Worm (Caenorhabditis elegans) whole organism, young adult: Measurements from ENCODE around the gene vit-4.

Experiments
- F57C9.4 ChIP-seq: sonication (generic microtip); optimal IDR thresholded peaks from 2 replicates; lab custom pipeline; 2017; ENCODE audit warnings: mild to moderate bottlenecking, missing genetic modification characterization, missing compliant biosample characterization
- Y53G8AR.9 ChIP-seq: fragments of 200-800 bp; sonication (Bioruptor generic); conservative IDR thresholded peaks from 2 replicates; pipeline ENCODE4 v1.3.6; 2022; ENCODE audit warnings: missing genetic modification reagents, missing genetic modification characterization, missing compliant biosample characterization
- ZK185.1 ChIP-seq: sonication (generic microtip); optimal IDR thresholded peaks from 2 replicates; lab custom pipeline; 2016; ENCODE audit warnings: mild to moderate bottlenecking, missing genetic modification characterization, missing compliant biosample characterization; ENCODE audit not compliant: poor library complexity, severe bottlenecking
- ama-1 ChIP-seq, 3 experiments: fragments of 150-350 bp in 1 of 3; sonication (generic microtip) in 2 of 3; optimal IDR thresholded peaks; 2 replicates each; lab custom pipeline; 2014 to 2018; ENCODE audit warnings: missing biosample characterization in 2 of 3, missing genetic modification characterization in 2 of 3, missing genetic modification reagents in 2 of 3
- ceh-79 ChIP-seq: sonication (generic microtip); optimal IDR thresholded peaks from 2 replicates; lab custom pipeline; 2017; ENCODE audit warnings: mild to moderate bottlenecking, missing genetic modification characterization, missing compliant biosample characterization
- ceh-91 ChIP-seq: fragments of 200-800 bp; sonication (Bioruptor generic); IDR thresholded peaks from 2 replicates; pipeline ENCODE4 v1.3.6; 2022; ENCODE audit warnings: missing genetic modification reagents, missing genetic modification characterization, missing compliant biosample characterization
- egl-18 ChIP-seq: fragments of 200-800 bp; sonication (Bioruptor generic); IDR thresholded peaks from 2 replicates; pipeline ENCODE4 v1.3.6; 2022; ENCODE audit warnings: missing genetic modification reagents, missing genetic modification characterization, missing compliant biosample characterization
- hlh-12 ChIP-seq: sonication (generic microtip); optimal IDR thresholded peaks from 2 replicates; lab custom pipeline; 2016; ENCODE audit warnings: missing genetic modification characterization, missing compliant biosample characterization
- mel-28 ChIP-seq: sonication (generic microtip); optimal IDR thresholded peaks from 2 replicates; lab custom pipeline; 2016; ENCODE audit warnings: borderline replicate concordance, mild to moderate bottlenecking, missing genetic modification characterization, missing compliant biosample characterization
- rpc-1 ChIP-seq, 2 experiments: fragments of 150-350 bp in 1 of 2; sonication (generic microtip) in 1 of 2; optimal IDR thresholded peaks; 2 replicates each; lab custom pipeline; 2014 to 2018; ENCODE audit warnings: missing biosample characterization in 1 of 2, missing genetic modification characterization in 1 of 2, missing genetic modification reagents in 1 of 2, missing genotype in 1 of 2
- sea-2 ChIP-seq: fragments of 200-800 bp; sonication (Bioruptor generic); IDR thresholded peaks from 2 replicates; pipeline ENCODE4 v1.3.6; 2022; ENCODE audit warnings: missing genetic modification characterization, missing compliant biosample characterization
- snpc-4 ChIP-seq, 5 experiments: fragments of 150-350 bp in 1 of 5; sonication (generic microtip) in 4 of 5; optimal IDR thresholded peaks; 2 replicates each; lab custom pipeline; 2014 to 2018; ENCODE audit warnings: missing genetic modification characterization in 5 of 5, missing biosample characterization in 3 of 5, antibody characterized with exemption in 2 of 5, mild to moderate bottlenecking in 2 of 5, missing compliant biosample characterization in 2 of 5, missing genotype in 2 of 5, moderate library complexity in 2 of 5, missing genetic modification reagents in 1 of 5
- tbx-9 ChIP-seq: sonication (generic microtip); optimal IDR thresholded peaks from 2 replicates; lab custom pipeline; 2016; ENCODE audit warnings: borderline replicate concordance, missing genetic modification characterization, inconsistent platforms, missing compliant biosample characterization
- xnd-1 ChIP-seq: sonication (generic microtip); optimal IDR thresholded peaks from 2 replicates; lab custom pipeline; 2016; ENCODE audit warnings: missing genotype, missing genetic modification reagents, missing genetic modification characterization, missing compliant biosample characterization

DNA sequence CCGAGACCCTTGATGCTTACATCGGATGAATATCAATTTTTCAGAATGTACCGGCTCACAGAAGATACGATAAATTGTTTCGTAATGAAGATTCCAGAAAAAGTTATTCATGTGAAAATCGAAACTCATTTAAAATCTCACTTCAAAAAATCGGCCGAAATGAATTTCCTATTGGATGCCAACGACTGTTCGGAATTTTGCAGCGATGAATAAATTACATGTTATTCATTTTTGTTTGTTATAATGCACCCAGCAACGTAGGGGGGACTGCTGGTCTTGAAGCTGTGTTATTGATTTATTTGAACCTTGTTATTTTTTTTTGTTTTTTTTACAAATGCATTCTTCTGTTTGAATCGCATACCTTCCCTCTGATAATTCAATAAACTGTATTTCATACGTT is 3.1 kb upstream of the vit-4 start:
- TF ChIP-seq mel-28 (tag; lab: Kevin White, UChicago) (no peak), rpc-1 (optimal IDR thresholded peaks at IDR 0.05; lab: Kevin White, UChicago) (no peak), rpc-1 (tag; optimal IDR thresholded peaks at IDR 0.05; lab: Kevin White, UChicago) (no peak), ceh-91 (GFP tag; lab: Robert Waterston, UW) (no peak), sea-2 (no peak), xnd-1 (tag; lab: Kevin White, UChicago) (no peak), snpc-4 (GFP tag; optimal IDR thresholded peaks at IDR 0.05; lab: Kevin White, UChicago) (no peak), snpc-4 (tag; optimal IDR thresholded peaks at IDR 0.05; lab: Kevin White, UChicago) (no peak), hlh-12 (tag; lab: Kevin White, UChicago) (no peak), F57C9.4 (no peak), ceh-79 (no peak), egl-18 (GFP tag; lab: Robert Waterston, UW) (no peak), tbx-9 (tag; lab: Kevin White, UChicago) (no peak), ama-1 (optimal IDR thresholded peaks at IDR 0.05; lab: Kevin White, UChicago) (no peak), ama-1 (GFP tag; optimal IDR thresholded peaks at IDR 0.05; lab: Kevin White, UChicago) (no peak), Y53G8AR.9 (peak; percentile 91), ZK185.1 (tag; lab: Kevin White, UChicago) (no peak)
